Fruit fly (Drosophila melanogaster): Measurements from ENCODE around the gene CG7407.

Gene CG7407

dm6 chr3L:21835569-21835968 lies 12.3 kb downstream of the CG7407 start:
- no peak for TF ChIP-seq CG17801 (GFP tag; optimal IDR thresholded peaks at IDR 0.05; ENCODE audit: partially characterized antibody)

- TF ChIP-seq CG17801 (GFP tag; optimal IDR thresholded peaks at IDR 0.05; ENCODE audit: partially characterized antibody): peak; percentile 90
These were observed 16.7 kb downstream of the CG7407 start for dm6 chr3L:21839720-21840641.

- TF ChIP-seq CG17801 (GFP tag; optimal IDR thresholded peaks at IDR 0.05; ENCODE audit: partially characterized antibody): no peak
These were observed 17.4 kb downstream of the CG7407 start for dm6 chr3L:21840642-21840987.

dm6 chr3L:21841079-21841478 lies 17.8 kb downstream of the CG7407 start, which contains the start of gene P5CDh1:
Gene P5CDh1, minus strand, starts transcription at chr3L:21841356.
- TF ChIP-seq CG17801 (GFP tag; optimal IDR thresholded peaks at IDR 0.05; ENCODE audit: partially characterized antibody): peak; percentile 44

- TF ChIP-seq CG17801 (GFP tag; optimal IDR thresholded peaks at IDR 0.05; ENCODE audit: partially characterized antibody): no peak
These were observed 19.0 kb downstream of the CG7407 start, which contains the start of gene CG14563 for dm6 chr3L:21842286-21842685. Gene CG14563, minus strand, starts transcription at chr3L:21842386.

dm6 chr3L:21843307-21843706 lies 20.0 kb downstream of the CG7407 start:
- TF ChIP-seq CG17801 (GFP tag; optimal IDR thresholded peaks at IDR 0.05; ENCODE audit: partially characterized antibody): no peak

- TF ChIP-seq CG17801 (GFP tag; optimal IDR thresholded peaks at IDR 0.05; ENCODE audit: partially characterized antibody): no peak
These were observed 21.2 kb downstream of the CG7407 start, which contains the start of gene mub for dm6 chr3L:21844488-21844887. Gene mub, plus strand, starts transcription at chr3L:21844788.

dm6 chr3L:21846591-21846990 lies 23.3 kb downstream of the CG7407 start:
- no peak for TF ChIP-seq CG17801 (GFP tag; optimal IDR thresholded peaks at IDR 0.05; ENCODE audit: partially characterized antibody)

dm6 chr3L:21848320-21848719 lies 25.1 kb downstream of the CG7407 start:
- TF ChIP-seq CG17801 (GFP tag; optimal IDR thresholded peaks at IDR 0.05; ENCODE audit: partially characterized antibody): no peak

- TF ChIP-seq CG17801 (GFP tag; optimal IDR thresholded peaks at IDR 0.05; ENCODE audit: partially characterized antibody): no peak
These were observed 36.2 kb downstream of the CG7407 start for dm6 chr3L:21859299-21860052.

- no peak for TF ChIP-seq CG17801 (GFP tag; optimal IDR thresholded peaks at IDR 0.05; ENCODE audit: partially characterized antibody)
These were observed 48.5 kb downstream of the CG7407 start for dm6 chr3L:21871804-21872203.

All from ovary, adult (tissue).